Worm (Caenorhabditis elegans) whole organism, L1 larva: Measurements from ENCODE around the gene ire-1.
A peak's percentile ranks its signal among the peaks of the same experiment; 100 is the strongest.

Experiments
- C04F5.9 ChIP-seq: sonication (generic microtip); optimal IDR thresholded peaks from 2 replicates; lab custom pipeline; 2016; ENCODE audit warnings: missing genetic modification characterization, missing compliant biosample characterization
- C16A3.4 ChIP-seq: fragments of 150-350 bp; optimal IDR thresholded peaks from 2 replicates; lab custom pipeline; 2014; ENCODE audit warnings: missing biosample characterization, missing genetic modification characterization
- C34B4.2 ChIP-seq: sonication (generic microtip); optimal IDR thresholded peaks from 2 replicates; lab custom pipeline; 2017; ENCODE audit warnings: mild to moderate bottlenecking, missing genetic modification characterization, missing compliant biosample characterization
- F16B12.6 ChIP-seq: fragments of 150-350 bp; optimal IDR thresholded peaks from 2 replicates; lab custom pipeline; 2014; ENCODE audit warnings: missing biosample characterization, missing genetic modification characterization
- Y116A8C.19 ChIP-seq: sonication (generic microtip); optimal IDR thresholded peaks from 2 replicates; lab custom pipeline; 2016; ENCODE audit warnings: missing compliant biosample characterization, missing genetic modification characterization, borderline replicate concordance
- aha-1 ChIP-seq: fragments of 150-350 bp; optimal IDR thresholded peaks from 2 replicates; lab custom pipeline; 2014; ENCODE audit warnings: missing biosample characterization, missing genetic modification characterization
- alr-1 ChIP-seq: fragments of 200-800 bp; sonication (Bioruptor generic); optimal IDR thresholded peaks from 2 replicates; lab custom pipeline; 2018; ENCODE audit warnings: borderline replicate concordance, mild to moderate bottlenecking, missing genetic modification characterization, missing compliant biosample characterization
- aly-2 ChIP-seq: fragments of 150-350 bp; optimal IDR thresholded peaks from 2 replicates; lab custom pipeline; 2014; ENCODE audit warnings: missing biosample characterization, missing genetic modification characterization
- ama-1 ChIP-seq: fragments of 150-350 bp; optimal IDR thresholded peaks from 2 replicates; lab custom pipeline; 2014
- ceh-8 ChIP-seq: fragments of 200-800 bp; sonication (Bioruptor generic); optimal IDR thresholded peaks from 2 replicates; lab custom pipeline; 2018; ENCODE audit warnings: mild to moderate bottlenecking, missing genetic modification characterization, moderate library complexity, missing compliant biosample characterization
- ceh-82 ChIP-seq, 3 experiments: fragments of 150-350 bp in 1 of 3; sonication (generic microtip) in 2 of 3; optimal IDR thresholded peaks; 2 replicates each; lab custom pipeline; 2014 to 2017; ENCODE audit warnings: missing biosample characterization in 3 of 3, missing genetic modification characterization in 3 of 3
- ceh-90 ChIP-seq: sonication (generic microtip); optimal IDR thresholded peaks from 2 replicates; lab custom pipeline; 2016; ENCODE audit warnings: missing genetic modification characterization, missing compliant biosample characterization
- ces-1 ChIP-seq: fragments of 150-350 bp; optimal IDR thresholded peaks from 2 replicates; lab custom pipeline; 2014; ENCODE audit warnings: missing biosample characterization, missing genetic modification reagents, missing genetic modification characterization
- dpl-1 ChIP-seq, 3 experiments: fragments of 150-350 bp in 2 of 3; sonication (generic microtip) in 1 of 3; optimal IDR thresholded peaks; 2 replicates each; lab custom pipeline; 2014 to 2017; ENCODE audit warnings: missing biosample characterization in 3 of 3, missing genetic modification characterization in 3 of 3, missing genetic modification reagents in 3 of 3
- egl-13 ChIP-seq: sonication (generic microtip); optimal IDR thresholded peaks from 2 replicates; lab custom pipeline; 2016; ENCODE audit warnings: missing genotype, missing genetic modification reagents, missing genetic modification characterization, missing compliant biosample characterization
- egl-27 ChIP-seq, 2 experiments: fragments of 150-350 bp in 1 of 2; sonication (generic microtip); optimal IDR thresholded peaks; 3 replicates each; lab custom pipeline; 2017 to 2018; ENCODE audit warnings: missing biosample characterization in 2 of 2, missing genetic modification characterization in 2 of 2, missing genetic modification reagents in 2 of 2
- elt-2 ChIP-seq: sonication (generic microtip); optimal IDR thresholded peaks from 2 replicates; lab custom pipeline; 2016; ENCODE audit warnings: missing genetic modification characterization, mild to moderate bottlenecking, inconsistent platforms, missing compliant biosample characterization, missing genetic modification reagents
- elt-3 ChIP-seq, 6 experiments: fragments of 150-350 bp in 1 of 6; sonication (generic microtip); optimal IDR thresholded peaks; 2 replicates each; lab custom pipeline; 2017 to 2018; ENCODE audit warnings: missing biosample characterization in 6 of 6, missing genetic modification characterization in 6 of 6, inconsistent platforms in 1 of 6
- fkh-10 ChIP-seq: sonication (generic microtip); optimal IDR thresholded peaks from 2 replicates; lab custom pipeline; 2017; ENCODE audit warnings: missing biosample characterization, missing genetic modification reagents, missing genetic modification characterization
- grh-1 ChIP-seq: fragments of 200-800 bp; sonication (Bioruptor generic); IDR thresholded peaks from 2 replicates; pipeline ENCODE4 v1.3.6; 2022; ENCODE audit warnings: missing genetic modification reagents, missing genetic modification characterization, missing compliant biosample characterization
- hlh-4 ChIP-seq: sonication (generic microtip); optimal IDR thresholded peaks from 2 replicates; lab custom pipeline; 2016; ENCODE audit warnings: mild to moderate bottlenecking, missing genetic modification characterization, missing compliant biosample characterization
- jun-1 ChIP-seq: fragments of 150-350 bp; optimal IDR thresholded peaks from 2 replicates; lab custom pipeline; 2014; ENCODE audit warnings: missing biosample characterization, missing genetic modification reagents, missing genetic modification characterization
- lin-13 ChIP-seq: fragments of 150-350 bp; optimal IDR thresholded peaks from 2 replicates; lab custom pipeline; 2014; ENCODE audit warnings: missing biosample characterization, missing genetic modification reagents, missing genetic modification characterization
- lin-14 ChIP-seq: fragments of 200-800 bp; sonication (Bioruptor generic); optimal IDR thresholded peaks from 2 replicates; lab custom pipeline; 2018; ENCODE audit warnings: mild to moderate bottlenecking, missing genetic modification characterization, moderate library complexity, missing compliant biosample characterization
- lin-39 ChIP-seq: fragments of 150-350 bp; optimal IDR thresholded peaks from 2 replicates; lab custom pipeline; 2014; ENCODE audit warnings: missing biosample characterization, missing genetic modification reagents, missing genetic modification characterization
- lir-3 ChIP-seq: sonication (generic microtip); optimal IDR thresholded peaks from 2 replicates; lab custom pipeline; 2016; ENCODE audit warnings: mild to moderate bottlenecking, missing genetic modification characterization, moderate library complexity, missing compliant biosample characterization; ENCODE audit not compliant: poor library complexity
- lsy-2 ChIP-seq, 2 experiments: fragments of 150-350 bp; optimal IDR thresholded peaks; 2 replicates each; lab custom pipeline; 2014; ENCODE audit warnings: missing biosample characterization in 2 of 2, missing genetic modification characterization in 2 of 2
- mab-9 ChIP-seq: fragments of 200-800 bp; sonication (Bioruptor generic); IDR thresholded peaks from 2 replicates; pipeline ENCODE4 v1.3.6; 2022; ENCODE audit warnings: missing genetic modification reagents, missing genetic modification characterization, missing compliant biosample characterization
- mdl-1 ChIP-seq, 2 experiments: fragments of 150-350 bp; optimal IDR thresholded peaks; 2 replicates each; lab custom pipeline; 2014 to 2017; ENCODE audit warnings: missing biosample characterization in 2 of 2, missing genetic modification characterization in 2 of 2, inconsistent platforms in 1 of 2
- mef-2 ChIP-seq: fragments of 150-350 bp; optimal IDR thresholded peaks from 2 replicates; lab custom pipeline; 2014; ENCODE audit warnings: missing biosample characterization, missing genetic modification characterization
- mep-1 ChIP-seq: fragments of 150-350 bp; optimal IDR thresholded peaks from 2 replicates; lab custom pipeline; 2014; ENCODE audit warnings: missing biosample characterization, missing genetic modification characterization
- nhr-11 ChIP-seq: fragments of 150-350 bp; optimal IDR thresholded peaks from 2 replicates; lab custom pipeline; 2014; ENCODE audit warnings: missing biosample characterization, missing genetic modification characterization
- nhr-12 ChIP-seq: sonication (generic microtip); optimal IDR thresholded peaks from 2 replicates; lab custom pipeline; 2017; ENCODE audit warnings: missing biosample characterization, missing genetic modification characterization
- nhr-19 ChIP-seq: fragments of 200-800 bp; sonication (Bioruptor generic); conservative IDR thresholded peaks from 2 replicates; pipeline ENCODE4 v1.3.6; 2022; ENCODE audit warnings: missing genetic modification characterization, missing compliant biosample characterization
- nhr-237 ChIP-seq: fragments of 150-350 bp; optimal IDR thresholded peaks from 2 replicates; lab custom pipeline; 2014; ENCODE audit warnings: missing biosample characterization, missing genetic modification characterization
- nhr-71 ChIP-seq: sonication (generic microtip); optimal IDR thresholded peaks from 2 replicates; lab custom pipeline; 2016; ENCODE audit warnings: mild to moderate bottlenecking, missing genetic modification characterization, moderate library complexity, missing compliant biosample characterization
- nhr-85 ChIP-seq: sonication (generic microtip); peaks from one replicate; lab custom pipeline; 2016; ENCODE audit warnings: missing genetic modification characterization, inconsistent platforms, missing compliant biosample characterization
- pag-3 ChIP-seq: sonication (generic microtip); optimal IDR thresholded peaks from 2 replicates; lab custom pipeline; 2017; ENCODE audit warnings: missing genetic modification characterization, mild to moderate bottlenecking, missing compliant biosample characterization, antibody characterized with exemption, borderline replicate concordance; ENCODE audit not compliant: insufficient read depth
- pax-3 ChIP-seq: fragments of 200-800 bp; sonication (Bioruptor generic); optimal IDR thresholded peaks from 2 replicates; lab custom pipeline; 2018; ENCODE audit warnings: mild to moderate bottlenecking, missing genetic modification characterization, moderate library complexity, missing compliant biosample characterization
- pqm-1 ChIP-seq: sonication (generic microtip); optimal IDR thresholded peaks from 3 replicates; lab custom pipeline; 2017; ENCODE audit warnings: missing biosample characterization, missing genetic modification characterization
- rnt-1 ChIP-seq: sonication (generic microtip); optimal IDR thresholded peaks from 2 replicates; lab custom pipeline; 2016; ENCODE audit warnings: mild to moderate bottlenecking, missing genetic modification characterization, moderate library complexity, missing compliant biosample characterization
- sup-37 ChIP-seq: fragments of 200-800 bp; sonication (Bioruptor generic); optimal IDR thresholded peaks from 2 replicates; lab custom pipeline; 2018; ENCODE audit warnings: mild to moderate bottlenecking, missing genetic modification characterization, missing compliant biosample characterization
- tbx-2 ChIP-seq: sonication (generic microtip); optimal IDR thresholded peaks from 2 replicates; lab custom pipeline; 2016; ENCODE audit warnings: missing genetic modification characterization, missing compliant biosample characterization
- tlp-1 ChIP-seq: fragments of 150-350 bp; optimal IDR thresholded peaks from 2 replicates; lab custom pipeline; 2014; ENCODE audit warnings: missing biosample characterization, missing genetic modification characterization
- unc-130 ChIP-seq: fragments of 150-350 bp; optimal IDR thresholded peaks from 2 replicates; lab custom pipeline; 2017; ENCODE audit warnings: missing biosample characterization, missing genetic modification characterization, inconsistent platforms
- unc-30 ChIP-seq: sonication (generic microtip); optimal IDR thresholded peaks from 2 replicates; lab custom pipeline; 2017; ENCODE audit warnings: missing biosample characterization, missing genetic modification characterization
- unc-62 ChIP-seq: fragments of 150-350 bp; optimal IDR thresholded peaks from 2 replicates; lab custom pipeline; 2014; ENCODE audit warnings: missing biosample characterization, missing genetic modification reagents, missing genetic modification characterization
- unc-86 ChIP-seq: sonication (generic microtip); optimal IDR thresholded peaks from 2 replicates; lab custom pipeline; 2016; ENCODE audit warnings: missing genetic modification characterization, missing compliant biosample characterization
- vab-15 ChIP-seq: sonication (generic microtip); optimal IDR thresholded peaks from 2 replicates; lab custom pipeline; 2017; ENCODE audit warnings: missing genotype, mild to moderate bottlenecking, missing genetic modification characterization, missing compliant biosample characterization
- zip-4 ChIP-seq: fragments of 200-800 bp; sonication (Bioruptor generic); optimal IDR thresholded peaks from 2 replicates; lab custom pipeline; 2018; ENCODE audit warnings: mild to moderate bottlenecking, missing genetic modification characterization, moderate library complexity, missing compliant biosample characterization

Gene ire-1

ce11 chrII:8062334-8062791, 62.3 kb downstream of the ire-1 start, which contains the start of gene ufd-2 (continued):
- TF ChIP-seq nhr-237 (tag; lab: Kevin White, UChicago) = peak; percentile 4
- no peak for TF ChIP-seq sup-37 (GFP tag; lab: Kevin White, UChicago)
- TF ChIP-seq mab-9 (GFP tag; lab: Robert Waterston, UW) = no peak
- TF ChIP-seq egl-27 (tag; optimal IDR thresholded peaks at IDR 0.05; lab: Kevin White, UChicago) = no peak
- peak; percentile 16 for TF ChIP-seq unc-130 (tag; lab: Kevin White, UChicago)
- no peak for TF ChIP-seq alr-1 (tag; lab: Kevin White, UChicago)
- TF ChIP-seq dpl-1 (GFP tag; optimal IDR thresholded peaks at IDR 0.05; lab: Kevin White, UChicago) = peak; percentile 61 to 75 (median 66)
- TF ChIP-seq vab-15 = peak; percentile 77
- TF ChIP-seq zip-4 (GFP tag; lab: Kevin White, UChicago) = no peak
- no peak for TF ChIP-seq unc-30 (tag; lab: Kevin White, UChicago)
- peak; percentile 16 for TF ChIP-seq fkh-10 (GFP tag; lab: Kevin White, UChicago)
- peak; percentile 66 for TF ChIP-seq F16B12.6 (tag; lab: Kevin White, UChicago)
- no peak for TF ChIP-seq Y116A8C.19 (tag; lab: Kevin White, UChicago)
- peak; percentile 60 for TF ChIP-seq pax-3 (tag; lab: Kevin White, UChicago)
- peak; percentile 80 for TF ChIP-seq lin-14 (GFP tag; lab: Kevin White, UChicago)
- TF ChIP-seq elt-2 (tag; lab: Kevin White, UChicago) = peak; percentile 53
- peak; percentile 44 for TF ChIP-seq nhr-19 (GFP tag; lab: Robert Waterston, UW)
- TF ChIP-seq mdl-1 (tag; optimal IDR thresholded peaks at IDR 0.05; lab: Kevin White, UChicago) = peak in 1 of 2 experiments; percentile 35
- no peak for TF ChIP-seq mef-2 (tag; lab: Kevin White, UChicago)
- TF ChIP-seq tlp-1 (tag; lab: Kevin White, UChicago) = peak; percentile 23
- TF ChIP-seq unc-86 (tag; lab: Kevin White, UChicago) = peak; percentile 46
- peak; percentile 53 for TF ChIP-seq lin-13
- TF ChIP-seq mep-1 (tag; lab: Kevin White, UChicago) = peak; percentile 70
- peak; percentile 45 to 76 (median 74) for TF ChIP-seq ceh-82 (tag; optimal IDR thresholded peaks at IDR 0.05; lab: Kevin White, UChicago)
- no peak for TF ChIP-seq aha-1
- TF ChIP-seq lir-3 (tag; lab: Kevin White, UChicago) = peak; percentile 68
- no peak for TF ChIP-seq elt-3 (tag; optimal IDR thresholded peaks at IDR 0.05; lab: Kevin White, UChicago)
- TF ChIP-seq nhr-11 (tag; lab: Kevin White, UChicago) = no peak
- no peak for TF ChIP-seq tbx-2 (tag; lab: Kevin White, UChicago)
- TF ChIP-seq nhr-71 (tag; lab: Kevin White, UChicago) = peak; percentile 74
- TF ChIP-seq grh-1 = no peak
- peak; percentile 60 for TF ChIP-seq nhr-85 (tag; lab: Kevin White, UChicago)
- TF ChIP-seq aly-2 (tag; lab: Kevin White, UChicago) = no peak
- no peak for TF ChIP-seq hlh-4 (tag; lab: Kevin White, UChicago)
- no peak for TF ChIP-seq ces-1 (GFP tag; lab: Kevin White, UChicago)
- TF ChIP-seq C16A3.4 (tag; lab: Kevin White, UChicago) = peak; percentile 85
- TF ChIP-seq unc-62 (GFP tag; lab: Kevin White, UChicago) = no peak
- TF ChIP-seq nhr-12 (tag; lab: Kevin White, UChicago) = no peak
- TF ChIP-seq egl-13 (tag; lab: Kevin White, UChicago) = no peak
- TF ChIP-seq ceh-8 (GFP tag; lab: Kevin White, UChicago) = no peak
- peak; percentile 50 for TF ChIP-seq jun-1
- peak; percentile 11 for TF ChIP-seq C04F5.9 (tag; lab: Kevin White, UChicago)
- no peak for TF ChIP-seq pqm-1 (tag; lab: Kevin White, UChicago)
- no peak for TF ChIP-seq ceh-90
- no peak for TF ChIP-seq pag-3
- TF ChIP-seq C34B4.2 = no peak
- TF ChIP-seq lin-39 (tag; lab: Kevin White, UChicago) = no peak
- no peak for TF ChIP-seq ama-1 (lab: Kevin White, UChicago)
- TF ChIP-seq lsy-2 (tag; optimal IDR thresholded peaks at IDR 0.05; lab: Kevin White, UChicago) = peak; percentile 67 to 89
- peak; percentile 86 for TF ChIP-seq rnt-1 (tag; lab: Kevin White, UChicago)
